Worm (Caenorhabditis elegans) whole organism, early embryonic: ENCODE results near the gene frpr-19.

Source experiments
- aly-1 ChIP-seq: sonication (generic microtip); optimal IDR thresholded peaks from 2 replicates; lab custom pipeline; 2016; ENCODE audit warnings: missing genetic modification characterization, missing compliant biosample characterization
- ama-1 ChIP-seq: fragments of 150-350 bp; optimal IDR thresholded peaks from 2 replicates; lab custom pipeline; 2014

DNA sequence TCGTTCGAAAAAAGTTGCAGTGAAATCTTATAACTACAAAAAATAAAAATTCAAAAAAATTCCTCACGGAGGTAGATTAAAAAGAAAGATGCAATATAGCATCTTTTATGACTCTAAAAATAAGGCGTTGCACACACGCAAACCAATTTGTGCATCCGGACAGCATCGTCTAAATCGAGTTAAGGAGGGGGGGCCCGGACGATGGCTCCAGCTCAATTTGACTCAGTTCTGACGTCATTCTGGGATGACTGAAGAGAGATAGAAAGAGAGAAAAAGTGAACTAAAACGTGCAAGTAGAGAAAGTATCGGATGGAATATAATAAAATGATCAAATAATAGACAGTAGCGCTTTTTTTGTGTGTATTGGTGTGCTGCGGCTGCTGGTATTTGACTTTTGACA lies 15.5 kb downstream of the frpr-19 start:
- TF ChIP-seq aly-1 (tag; lab: Kevin White, UChicago) (no peak), ama-1 (lab: Kevin White, UChicago) (no peak)
